Worm (Caenorhabditis elegans) whole organism, L1 larva: ENCODE measurements around the gene del-8.

ENCODE experiments used
- C04F5.9 ChIP-seq: sonication (generic microtip); optimal IDR thresholded peaks from 2 replicates; lab custom pipeline; 2016; ENCODE audit warnings: missing genetic modification characterization, missing compliant biosample characterization
- C34B4.2 ChIP-seq: sonication (generic microtip); optimal IDR thresholded peaks from 2 replicates; lab custom pipeline; 2017; ENCODE audit warnings: mild to moderate bottlenecking, missing genetic modification characterization, missing compliant biosample characterization
- Y116A8C.19 ChIP-seq: sonication (generic microtip); optimal IDR thresholded peaks from 2 replicates; lab custom pipeline; 2016; ENCODE audit warnings: missing compliant biosample characterization, missing genetic modification characterization, borderline replicate concordance
- blmp-1 ChIP-seq: fragments of 150-350 bp; optimal IDR thresholded peaks from 2 replicates; lab custom pipeline; 2014; ENCODE audit warnings: missing biosample characterization, missing genetic modification characterization
- ceh-63 ChIP-seq: fragments of 200-800 bp; sonication (Bioruptor generic); optimal IDR thresholded peaks from 2 replicates; lab custom pipeline; 2018; ENCODE audit warnings: mild to moderate bottlenecking, missing genetic modification characterization, missing compliant biosample characterization
- ceh-88 ChIP-seq: fragments of 200-800 bp; sonication (Bioruptor generic); IDR thresholded peaks from 2 replicates; pipeline ENCODE4 v1.3.6; 2022; ENCODE audit warnings: missing genetic modification characterization, missing compliant biosample characterization
- ceh-90 ChIP-seq: sonication (generic microtip); optimal IDR thresholded peaks from 2 replicates; lab custom pipeline; 2016; ENCODE audit warnings: missing genetic modification characterization, missing compliant biosample characterization
- ces-1 ChIP-seq: fragments of 150-350 bp; optimal IDR thresholded peaks from 2 replicates; lab custom pipeline; 2014; ENCODE audit warnings: missing biosample characterization, missing genetic modification reagents, missing genetic modification characterization
- egl-27 ChIP-seq, 2 experiments: fragments of 150-350 bp in 1 of 2; sonication (generic microtip); optimal IDR thresholded peaks; 3 replicates each; lab custom pipeline; 2017 to 2018; ENCODE audit warnings: missing biosample characterization in 2 of 2, missing genetic modification characterization in 2 of 2, missing genetic modification reagents in 2 of 2
- elt-3 ChIP-seq, 6 experiments: fragments of 150-350 bp in 1 of 6; sonication (generic microtip); optimal IDR thresholded peaks; 2 replicates each; lab custom pipeline; 2017 to 2018; ENCODE audit warnings: missing biosample characterization in 6 of 6, missing genetic modification characterization in 6 of 6, inconsistent platforms in 1 of 6
- ets-5 ChIP-seq: fragments of 200-800 bp; sonication (Bioruptor generic); IDR thresholded peaks from 2 replicates; pipeline ENCODE4 v1.3.6; 2022; ENCODE audit warnings: missing genetic modification characterization, missing compliant biosample characterization
- fkh-10 ChIP-seq: sonication (generic microtip); optimal IDR thresholded peaks from 2 replicates; lab custom pipeline; 2017; ENCODE audit warnings: missing biosample characterization, missing genetic modification reagents, missing genetic modification characterization
- fkh-4 ChIP-seq: sonication (generic microtip); optimal IDR thresholded peaks from 2 replicates; lab custom pipeline; 2016; ENCODE audit warnings: missing compliant biosample characterization, missing genetic modification characterization, borderline replicate concordance
- fos-1 ChIP-seq: fragments of 150-350 bp; optimal IDR thresholded peaks from 2 replicates; lab custom pipeline; 2014; ENCODE audit warnings: missing biosample characterization, missing genetic modification characterization
- isw-1 ChIP-seq: fragments of 200-800 bp; sonication (Bioruptor generic); IDR thresholded peaks from 2 replicates; pipeline ENCODE4 v1.3.6; 2022; ENCODE audit warnings: missing genetic modification characterization, missing compliant biosample characterization
- lin-13 ChIP-seq: fragments of 150-350 bp; optimal IDR thresholded peaks from 2 replicates; lab custom pipeline; 2014; ENCODE audit warnings: missing biosample characterization, missing genetic modification reagents, missing genetic modification characterization
- lin-14 ChIP-seq: fragments of 200-800 bp; sonication (Bioruptor generic); optimal IDR thresholded peaks from 2 replicates; lab custom pipeline; 2018; ENCODE audit warnings: mild to moderate bottlenecking, missing genetic modification characterization, moderate library complexity, missing compliant biosample characterization
- lin-15B ChIP-seq: fragments of 150-350 bp; sonication (generic microtip); optimal IDR thresholded peaks from 3 replicates; lab custom pipeline; 2014; ENCODE audit warnings: missing biosample characterization, missing genetic modification characterization
- lin-35 ChIP-seq, 2 experiments: fragments of 150-350 bp; optimal IDR thresholded peaks; 2 replicates each; lab custom pipeline; 2014; ENCODE audit warnings: missing biosample characterization in 2 of 2, missing genetic modification characterization in 2 of 2, missing genetic modification reagents in 2 of 2
- lsy-2 ChIP-seq, 2 experiments: fragments of 150-350 bp; optimal IDR thresholded peaks; 2 replicates each; lab custom pipeline; 2014; ENCODE audit warnings: missing biosample characterization in 2 of 2, missing genetic modification characterization in 2 of 2
- mab-9 ChIP-seq: fragments of 200-800 bp; sonication (Bioruptor generic); IDR thresholded peaks from 2 replicates; pipeline ENCODE4 v1.3.6; 2022; ENCODE audit warnings: missing genetic modification reagents, missing genetic modification characterization, missing compliant biosample characterization
- mdl-1 ChIP-seq, 2 experiments: fragments of 150-350 bp; optimal IDR thresholded peaks; 2 replicates each; lab custom pipeline; 2014 to 2017; ENCODE audit warnings: missing biosample characterization in 2 of 2, missing genetic modification characterization in 2 of 2, inconsistent platforms in 1 of 2
- nhr-11 ChIP-seq: fragments of 150-350 bp; optimal IDR thresholded peaks from 2 replicates; lab custom pipeline; 2014; ENCODE audit warnings: missing biosample characterization, missing genetic modification characterization
- nhr-19 ChIP-seq: fragments of 200-800 bp; sonication (Bioruptor generic); conservative IDR thresholded peaks from 2 replicates; pipeline ENCODE4 v1.3.6; 2022; ENCODE audit warnings: missing genetic modification characterization, missing compliant biosample characterization
- nhr-20 ChIP-seq: sonication (generic microtip); optimal IDR thresholded peaks from 2 replicates; lab custom pipeline; 2016; ENCODE audit warnings: mild to moderate bottlenecking, missing genetic modification characterization, missing compliant biosample characterization
- nhr-47 ChIP-seq: sonication (generic microtip); optimal IDR thresholded peaks from 2 replicates; lab custom pipeline; 2016; ENCODE audit warnings: mild to moderate bottlenecking, missing genetic modification characterization, moderate library complexity, missing compliant biosample characterization
- nhr-71 ChIP-seq: sonication (generic microtip); optimal IDR thresholded peaks from 2 replicates; lab custom pipeline; 2016; ENCODE audit warnings: mild to moderate bottlenecking, missing genetic modification characterization, moderate library complexity, missing compliant biosample characterization
- nhr-77 ChIP-seq: fragments of 150-350 bp; optimal IDR thresholded peaks from 2 replicates; lab custom pipeline; 2014; ENCODE audit warnings: missing biosample characterization, missing genetic modification characterization
- nhr-84 ChIP-seq: sonication (generic microtip); optimal IDR thresholded peaks from 2 replicates; lab custom pipeline; 2017; ENCODE audit warnings: missing biosample characterization, missing genetic modification characterization
- nhr-85 ChIP-seq: sonication (generic microtip); peaks from one replicate; lab custom pipeline; 2016; ENCODE audit warnings: missing genetic modification characterization, inconsistent platforms, missing compliant biosample characterization
- nhr-90 ChIP-seq: sonication (generic microtip); optimal IDR thresholded peaks from 2 replicates; lab custom pipeline; 2016; ENCODE audit warnings: mild to moderate bottlenecking, missing genetic modification characterization, missing compliant biosample characterization; ENCODE audit not compliant: poor library complexity
- pax-3 ChIP-seq: fragments of 200-800 bp; sonication (Bioruptor generic); optimal IDR thresholded peaks from 2 replicates; lab custom pipeline; 2018; ENCODE audit warnings: mild to moderate bottlenecking, missing genetic modification characterization, moderate library complexity, missing compliant biosample characterization
- rnt-1 ChIP-seq: sonication (generic microtip); optimal IDR thresholded peaks from 2 replicates; lab custom pipeline; 2016; ENCODE audit warnings: mild to moderate bottlenecking, missing genetic modification characterization, moderate library complexity, missing compliant biosample characterization
- skn-1 ChIP-seq: fragments of 150-350 bp; optimal IDR thresholded peaks from 2 replicates; lab custom pipeline; 2014; ENCODE audit warnings: missing biosample characterization, missing genetic modification characterization
- snu-23 ChIP-seq: sonication (generic microtip); optimal IDR thresholded peaks from 2 replicates; lab custom pipeline; 2016; ENCODE audit warnings: missing genetic modification characterization, missing compliant biosample characterization
- sox-4 ChIP-seq: sonication (generic microtip); optimal IDR thresholded peaks from 2 replicates; lab custom pipeline; 2016; ENCODE audit warnings: missing genetic modification characterization, missing compliant biosample characterization
- sup-37 ChIP-seq: fragments of 200-800 bp; sonication (Bioruptor generic); optimal IDR thresholded peaks from 2 replicates; lab custom pipeline; 2018; ENCODE audit warnings: mild to moderate bottlenecking, missing genetic modification characterization, missing compliant biosample characterization
- tlp-1 ChIP-seq: fragments of 150-350 bp; optimal IDR thresholded peaks from 2 replicates; lab custom pipeline; 2014; ENCODE audit warnings: missing biosample characterization, missing genetic modification characterization
- vab-15 ChIP-seq: sonication (generic microtip); optimal IDR thresholded peaks from 2 replicates; lab custom pipeline; 2017; ENCODE audit warnings: missing genotype, mild to moderate bottlenecking, missing genetic modification characterization, missing compliant biosample characterization
- xbp-1 ChIP-seq: sonication (generic microtip); optimal IDR thresholded peaks from 2 replicates; lab custom pipeline; 2016; ENCODE audit warnings: missing genetic modification characterization, missing compliant biosample characterization
- zag-1 ChIP-seq: fragments of 150-350 bp; optimal IDR thresholded peaks from 2 replicates; lab custom pipeline; 2014; ENCODE audit warnings: missing biosample characterization, missing genetic modification characterization
- ztf-11 ChIP-seq, 2 experiments: sonication (generic microtip); optimal IDR thresholded peaks; 2 replicates each; lab custom pipeline; 2016 to 2017; ENCODE audit warnings: missing genetic modification characterization in 2 of 2, missing biosample characterization in 1 of 2, missing compliant biosample characterization in 1 of 2

Gene del-8

DNA sequence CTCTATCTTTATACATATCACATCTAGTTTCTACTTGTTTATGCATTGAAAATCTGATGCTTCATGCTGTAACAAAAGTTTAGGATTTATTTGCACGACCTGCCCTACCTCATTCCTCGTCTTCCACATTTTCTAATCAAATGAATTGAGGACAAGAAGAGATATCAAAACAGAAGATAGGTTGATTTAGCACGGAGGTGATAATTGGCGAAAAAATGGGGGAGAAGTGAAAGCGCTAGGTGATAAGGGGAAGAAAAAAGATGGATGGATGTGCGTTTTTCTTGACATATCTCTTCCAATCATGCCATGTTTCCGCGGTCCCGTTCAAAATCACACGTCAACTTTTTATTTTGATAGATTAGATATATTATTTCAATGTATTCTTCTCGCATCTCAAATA, 18.9 kb downstream of the del-8 start:
- TF ChIP-seq nhr-11 (tag; lab: Kevin White, UChicago) (no peak), nhr-20 (tag; lab: Kevin White, UChicago) (peak; percentile 4), rnt-1 (tag; lab: Kevin White, UChicago) (peak; percentile 24), zag-1 (tag; lab: Kevin White, UChicago) (no peak), blmp-1 (tag; lab: Kevin White, UChicago) (peak; percentile 96), mdl-1 (tag; optimal IDR thresholded peaks at IDR 0.05; lab: Kevin White, UChicago) (no peak), lin-14 (GFP tag; lab: Kevin White, UChicago) (peak; percentile 70), elt-3 (tag; optimal IDR thresholded peaks at IDR 0.05; lab: Kevin White, UChicago) (peak in 4 of 6 experiments; percentile 22 to 79 (median 53))

DNA sequence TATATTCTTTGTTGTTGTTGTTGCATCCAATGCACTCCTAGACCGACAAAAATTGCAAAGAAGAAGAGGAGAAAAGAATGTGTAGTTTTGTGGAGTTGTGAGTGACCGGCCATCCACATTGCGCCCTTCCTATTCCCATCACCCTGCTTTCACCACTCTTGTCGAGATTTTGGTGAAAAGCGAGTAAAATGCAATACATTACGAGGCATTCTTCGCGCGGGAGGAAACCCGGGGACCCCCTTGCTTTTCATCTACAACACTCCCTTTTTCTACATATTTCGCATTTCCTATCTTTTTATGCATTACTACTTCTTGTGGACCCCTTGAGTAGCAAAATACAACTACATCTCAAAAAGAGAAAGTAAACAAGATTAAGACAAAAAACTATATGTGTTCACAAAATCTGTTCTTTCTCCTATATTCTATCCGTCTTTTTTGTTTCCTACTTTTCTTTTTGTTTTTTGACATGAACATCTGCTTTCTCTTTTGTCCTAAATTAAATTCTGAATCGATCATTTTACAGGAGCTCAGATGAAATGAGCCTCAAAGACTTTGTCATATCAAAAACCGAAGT, 20.9 kb downstream of the del-8 start, which contains the start of gene C11E4.6:
Gene C11E4.6, plus strand, starts transcription at position 524 of the 574 bp plus-strand sequence.
- TF ChIP-seq fkh-10 = peak; percentile 41
- peak; percentile 57 for TF ChIP-seq lin-14 (GFP tag; lab: Kevin White, UChicago)
- TF ChIP-seq ceh-90 (tag; lab: Kevin White, UChicago) = no peak
- TF ChIP-seq sox-4 (tag; lab: Kevin White, UChicago) = no peak

DNA sequence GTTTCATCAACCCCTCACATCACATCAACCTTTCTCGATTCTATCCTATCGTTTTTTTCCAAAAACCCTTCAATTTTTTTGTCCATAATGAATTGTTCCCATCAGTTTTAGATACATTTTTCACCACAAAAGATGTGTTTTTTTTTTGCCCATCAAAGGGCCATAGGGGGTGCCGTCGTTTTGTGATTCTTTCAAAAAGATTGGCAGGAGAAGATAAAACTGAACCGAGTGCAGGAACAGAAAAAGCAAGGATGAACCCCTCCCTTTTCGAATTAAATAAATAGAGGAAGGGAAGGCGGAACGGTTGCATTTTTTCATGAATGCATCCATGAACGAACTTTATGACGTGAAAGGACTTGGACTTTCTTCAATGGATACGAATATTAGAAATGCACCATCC, 27.7 kb downstream of the del-8 start, which contains the start of gene C11E4.7:
Gene C11E4.7, plus strand, starts transcription at position 301 of the 400 bp plus-strand sequence.
- no peak for TF ChIP-seq fos-1
- no peak for TF ChIP-seq egl-27 (tag; optimal IDR thresholded peaks at IDR 0.05; lab: Kevin White, UChicago)
- no peak for TF ChIP-seq isw-1 (GFP tag; lab: Robert Waterston, UW)
- TF ChIP-seq mdl-1 (tag; optimal IDR thresholded peaks at IDR 0.05; lab: Kevin White, UChicago) = no peak
- no peak for TF ChIP-seq vab-15 (tag; lab: Kevin White, UChicago)
- TF ChIP-seq C34B4.2 (tag; lab: Kevin White, UChicago) = no peak
- no peak for TF ChIP-seq pax-3 (tag; lab: Kevin White, UChicago)
- no peak for TF ChIP-seq ets-5 (GFP tag; lab: Robert Waterston, UW)
- no peak for TF ChIP-seq xbp-1
- TF ChIP-seq nhr-85 = no peak
- no peak for TF ChIP-seq C04F5.9 (tag; lab: Kevin White, UChicago)
- no peak for TF ChIP-seq Y116A8C.19 (tag; lab: Kevin White, UChicago)
- no peak for TF ChIP-seq mab-9 (GFP tag; lab: Robert Waterston, UW)

DNA sequence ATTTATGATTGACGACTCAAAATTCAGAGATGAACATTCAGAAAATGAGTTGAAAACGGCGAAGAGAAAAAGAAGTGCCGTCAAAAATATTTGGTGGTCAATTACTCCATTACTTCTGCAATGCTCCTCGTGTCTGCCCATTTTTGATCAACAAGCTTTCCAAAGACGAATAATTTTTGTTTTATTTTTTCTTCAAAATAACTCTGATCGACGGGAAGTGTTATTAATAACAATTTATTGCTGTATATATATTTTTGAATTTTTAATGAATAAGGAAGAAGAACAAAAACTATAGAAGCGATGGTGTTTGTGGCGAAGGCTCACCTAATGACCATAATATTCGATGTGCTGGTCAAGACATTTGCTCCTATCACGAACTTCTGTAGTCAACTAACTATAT, 30.9 kb downstream of the del-8 start, which contains the start of gene C11E4.8:
Gene C11E4.8, plus strand, starts transcription at position 301 of the 400 bp plus-strand sequence.
- TF ChIP-seq nhr-84 (tag; lab: Kevin White, UChicago) (no peak), lin-14 (GFP tag; lab: Kevin White, UChicago) (no peak)

DNA sequence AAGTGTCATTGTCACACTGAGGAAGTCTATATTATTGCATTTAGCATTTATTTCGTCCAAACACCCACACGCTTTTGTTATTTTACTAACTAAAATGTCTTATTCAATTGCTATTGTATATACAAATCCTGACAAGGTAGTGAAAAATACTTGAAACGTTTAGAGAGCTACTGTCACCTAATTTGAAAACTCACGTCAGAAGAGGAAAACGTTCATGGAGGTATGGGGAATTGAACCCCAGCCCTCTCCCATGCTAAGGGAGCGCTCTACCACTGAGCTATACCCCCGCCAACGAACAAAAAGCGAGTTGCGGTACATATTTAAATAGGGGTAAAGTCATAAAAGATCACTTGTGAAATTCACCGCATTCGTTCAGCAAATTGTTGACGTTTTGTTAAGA, 33.4 kb downstream of the del-8 start:
- TF ChIP-seq lsy-2 (tag; optimal IDR thresholded peaks at IDR 0.05; lab: Kevin White, UChicago) (no peak), sup-37 (GFP tag; lab: Kevin White, UChicago) (no peak), nhr-77 (no peak), mab-9 (GFP tag; lab: Robert Waterston, UW) (no peak), lin-35 (GFP tag; optimal IDR thresholded peaks at IDR 0.05; lab: Kevin White, UChicago) (peak in 1 of 2 experiments; percentile 39), lin-13 (GFP tag; lab: Kevin White, UChicago) (no peak), nhr-90 (tag; lab: Kevin White, UChicago) (peak; percentile 20), lin-15B (tag; lab: Kevin White, UChicago) (no peak), nhr-19 (0 out of 2 replicates have a peak, but pooled peaks have one; percentile 9), ztf-11 (tag; optimal IDR thresholded peaks at IDR 0.05; lab: Kevin White, UChicago) (no peak), nhr-47 (tag; lab: Kevin White, UChicago) (peak; percentile 39), zag-1 (tag; lab: Kevin White, UChicago) (no peak), tlp-1 (no peak), rnt-1 (tag; lab: Kevin White, UChicago) (peak; percentile 36), fkh-4 (tag; lab: Kevin White, UChicago) (no peak), snu-23 (peak; percentile 27), ceh-88 (GFP tag; lab: Robert Waterston, UW) (no peak), nhr-71 (tag; lab: Kevin White, UChicago) (peak; percentile 6), ces-1 (GFP tag; lab: Kevin White, UChicago) (no peak), ceh-63 (no peak), mdl-1 (tag; optimal IDR thresholded peaks at IDR 0.05; lab: Kevin White, UChicago) (no peak), xbp-1 (no peak), skn-1 (tag; lab: Kevin White, UChicago) (no peak), ceh-90 (tag; lab: Kevin White, UChicago) (no peak)
